Fruit fly (Drosophila melanogaster) whole organism, embryonic: ENCODE results near the gene dsx.

Experiments
- C15 ChIP-seq: fragments of 200-800 bp; sonication (Bioruptor generic); IDR thresholded peaks from 3 replicates; pipeline ENCODE4 v1.3.6; 2022; ENCODE audit warnings: missing biosample characterization, missing genetic modification characterization
- CG10321 ChIP-seq: fragments of 200-800 bp; sonication (Bioruptor generic); IDR thresholded peaks from 2 replicates; pipeline ENCODE4 v1.3.6; 2022; ENCODE audit warnings: missing biosample characterization, missing genetic modification characterization
- CG13624 ChIP-seq: fragments of 200-800 bp; sonication (Bioruptor generic); optimal IDR thresholded peaks from 2 replicates; lab custom pipeline; 2016; ENCODE audit warnings: missing biosample characterization, missing genetic modification characterization
- CG14014 ChIP-seq: fragments of 200-800 bp; sonication (Bioruptor generic); IDR thresholded peaks from 2 replicates; pipeline ENCODE4 v1.3.6; 2022; ENCODE audit warnings: missing biosample characterization, missing genetic modification characterization
- CG1603 ChIP-seq: fragments of 200-800 bp; sonication (Bioruptor generic); optimal IDR thresholded peaks from 2 replicates; lab custom pipeline; 2019; ENCODE audit warnings: missing biosample characterization, mild to moderate bottlenecking, missing genetic modification characterization, moderate library complexity
- CG16813 ChIP-seq: fragments of 200-800 bp; sonication (Bioruptor generic); IDR thresholded peaks from 3 replicates; pipeline ENCODE4 v1.3.6; 2022; ENCODE audit warnings: missing biosample characterization, missing genetic modification characterization; ENCODE audit not compliant: partially characterized antibody
- CG2199 ChIP-seq: fragments of 200-800 bp; sonication (Bioruptor generic); IDR thresholded peaks from 3 replicates; pipeline ENCODE4 v1.3.6; 2022; ENCODE audit warnings: missing biosample characterization, missing genetic modification characterization
- CG2712 ChIP-seq: fragments of 200-800 bp; optimal IDR thresholded peaks from 3 replicates; lab custom pipeline; 2019; ENCODE audit warnings: missing biosample characterization, mild to moderate bottlenecking, missing genetic modification characterization, moderate library complexity
- CG31365 ChIP-seq: fragments of 200-800 bp; sonication (Bioruptor generic); optimal IDR thresholded peaks from 2 replicates; lab custom pipeline; 2018; ENCODE audit warnings: missing biosample characterization, mild to moderate bottlenecking, missing genetic modification characterization
- CG32532 ChIP-seq: fragments of 200-800 bp; sonication (Bioruptor generic); IDR thresholded peaks from 2 replicates; pipeline ENCODE4 v1.3.6; 2022; ENCODE audit warnings: missing biosample characterization, missing genetic modification characterization
- CG32767 ChIP-seq: fragments of 200-800 bp; sonication (Bioruptor generic); IDR thresholded peaks from 2 replicates; pipeline ENCODE4 v1.3.6; 2022; ENCODE audit warnings: missing biosample characterization, missing genetic modification characterization
- CG33557 ChIP-seq: fragments of 200-800 bp; sonication (Bioruptor generic); optimal IDR thresholded peaks from 2 replicates; lab custom pipeline; 2019; ENCODE audit warnings: missing biosample characterization, mild to moderate bottlenecking, missing genetic modification characterization, moderate library complexity
- CG3995 ChIP-seq: fragments of 200-800 bp; sonication (Bioruptor generic); optimal IDR thresholded peaks from 3 replicates; lab custom pipeline; 2016; ENCODE audit warnings: missing biosample characterization, missing genetic modification characterization
- CG4360 ChIP-seq: fragments of 200-800 bp; sonication (Bioruptor generic); IDR thresholded peaks from 2 replicates; pipeline ENCODE4 v1.3.6; 2022; ENCODE audit warnings: missing biosample characterization, missing genetic modification characterization
- CG6765 ChIP-seq: fragments of 200-800 bp; sonication (Bioruptor generic); optimal IDR thresholded peaks from 3 replicates; lab custom pipeline; 2017; ENCODE audit warnings: missing biosample characterization, mild to moderate bottlenecking, missing genetic modification characterization
- CG6791 ChIP-seq: fragments of 200-800 bp; sonication (Bioruptor generic); IDR thresholded peaks from 3 replicates; pipeline ENCODE4 v1.3.6; 2022; ENCODE audit warnings: missing biosample characterization, missing genetic modification characterization; ENCODE audit not compliant: partially characterized antibody
- CG8089 ChIP-seq: fragments of 200-800 bp; sonication (Bioruptor generic); optimal IDR thresholded peaks from 3 replicates; lab custom pipeline; 2016; ENCODE audit warnings: missing biosample characterization, missing genetic modification characterization
- CG8765 ChIP-seq: fragments of 200-800 bp; sonication (Bioruptor generic); IDR thresholded peaks from 2 replicates; pipeline ENCODE4 v1.3.6; 2022; ENCODE audit warnings: missing biosample characterization, missing genetic modification characterization
- CG8924 ChIP-seq: fragments of 200-800 bp; optimal IDR thresholded peaks from 3 replicates; lab custom pipeline; 2019; ENCODE audit warnings: missing biosample characterization, mild to moderate bottlenecking, missing genetic modification characterization, moderate library complexity
- CG8944 ChIP-seq: fragments of 200-800 bp; sonication (Bioruptor generic); optimal IDR thresholded peaks from 3 replicates; lab custom pipeline; 2016; ENCODE audit warnings: missing biosample characterization, missing genetic modification characterization
- CG9609 ChIP-seq: fragments of 200-800 bp; sonication (Bioruptor generic); optimal IDR thresholded peaks from 3 replicates; lab custom pipeline; 2016; ENCODE audit warnings: missing biosample characterization, missing genetic modification characterization
- CG9817 ChIP-seq: fragments of 200-800 bp; sonication (Bioruptor generic); optimal IDR thresholded peaks from 2 replicates; lab custom pipeline; 2018; ENCODE audit warnings: missing biosample characterization, mild to moderate bottlenecking, missing genetic modification characterization, moderate library complexity
- Camta ChIP-seq: fragments of 200-800 bp; sonication (Bioruptor generic); optimal IDR thresholded peaks from 2 replicates; lab custom pipeline; 2016; ENCODE audit warnings: missing biosample characterization, missing genetic modification characterization
- Chrac-16 ChIP-seq: fragments of 200-800 bp; sonication (Bioruptor generic); optimal IDR thresholded peaks from 3 replicates; lab custom pipeline; 2016; ENCODE audit warnings: missing biosample characterization, missing genetic modification characterization
- Dad ChIP-seq: fragments of 200-800 bp; sonication (Bioruptor generic); optimal IDR thresholded peaks from 3 replicates; lab custom pipeline; 2016; ENCODE audit warnings: missing biosample characterization, missing genetic modification characterization
- Dfd ChIP-seq, 2 experiments: fragments of >200 bp; optimal IDR thresholded peaks; 2 replicates each; lab custom pipeline; 2017; ENCODE audit warnings: missing biosample characterization in 2 of 2, missing genetic modification characterization in 2 of 2
- Drgx ChIP-seq: fragments of 200-800 bp; sonication (Bioruptor generic); IDR thresholded peaks from 2 replicates; pipeline ENCODE4 v1.3.6; 2022; ENCODE audit warnings: missing biosample characterization, missing genetic modification characterization
- H15 ChIP-seq: fragments of 200-800 bp; sonication (Bioruptor generic); IDR thresholded peaks from 3 replicates; pipeline ENCODE4 v1.3.6; 2022; ENCODE audit warnings: missing biosample characterization, missing genetic modification characterization
- Hand ChIP-seq: fragments of 200-800 bp; sonication (Bioruptor generic); optimal IDR thresholded peaks from 2 replicates; lab custom pipeline; 2017; ENCODE audit warnings: mild to moderate bottlenecking, missing biosample characterization, missing genetic modification reagents, missing genetic modification characterization
- Hr39 ChIP-seq: fragments of >200 bp; optimal IDR thresholded peaks from 2 replicates; lab custom pipeline; 2017
- Mrtf ChIP-seq: fragments of 200-800 bp; sonication (Bioruptor generic); IDR thresholded peaks from 3 replicates; pipeline ENCODE4 v1.3.6; 2022; ENCODE audit warnings: missing biosample characterization, missing genetic modification characterization
- Neu2 ChIP-seq: fragments of 200-800 bp; sonication (Bioruptor generic); optimal IDR thresholded peaks from 3 replicates; lab custom pipeline; 2016; ENCODE audit warnings: missing biosample characterization, missing genetic modification characterization, borderline replicate concordance
- Oli ChIP-seq: fragments of 200-800 bp; sonication (Bioruptor generic); optimal IDR thresholded peaks from 2 replicates; lab custom pipeline; 2018; ENCODE audit warnings: missing biosample characterization, mild to moderate bottlenecking, missing genetic modification characterization, moderate library complexity
- Trl ChIP-seq, 3 experiments: fragments of >200 bp in 2 of 3; fragments of 200-800 bp in 1 of 3; sonication (Bioruptor generic) in 1 of 3; optimal IDR thresholded peaks; 2 replicates in 1 of 3; 3 replicates in 2 of 3; lab custom pipeline; 2016 to 2017; ENCODE audit warnings: missing biosample characterization in 1 of 3, missing genetic modification characterization in 1 of 3
- YL-1 ChIP-seq: fragments of 200-800 bp; sonication (Bioruptor generic); optimal IDR thresholded peaks from 3 replicates; lab custom pipeline; 2017; ENCODE audit warnings: missing biosample characterization, mild to moderate bottlenecking, missing genetic modification characterization
- az2 ChIP-seq: fragments of 200-800 bp; sonication (Bioruptor generic); optimal IDR thresholded peaks from 3 replicates; lab custom pipeline; 2016; ENCODE audit warnings: missing biosample characterization, missing genetic modification characterization
- cg ChIP-seq: fragments of 200-800 bp; sonication (Bioruptor generic); optimal IDR thresholded peaks from 3 replicates; lab custom pipeline; 2019; ENCODE audit warnings: missing biosample characterization, mild to moderate bottlenecking, missing genetic modification characterization, moderate library complexity
- danr ChIP-seq: fragments of 200-800 bp; sonication (Bioruptor generic); IDR thresholded peaks from 2 replicates; pipeline ENCODE4 v1.3.6; 2022; ENCODE audit warnings: missing biosample characterization, missing genetic modification characterization
- fu2 ChIP-seq: fragments of 200-800 bp; sonication (Bioruptor generic); optimal IDR thresholded peaks from 2 replicates; lab custom pipeline; 2016; ENCODE audit warnings: missing biosample characterization, missing genetic modification characterization
- lola ChIP-seq, 3 experiments: fragments of >200 bp in 2 of 3; fragments of 200-800 bp in 1 of 3; sonication (Bioruptor generic) in 1 of 3; optimal IDR thresholded peaks; 2 replicates each; lab custom pipeline; 2017 to 2019; ENCODE audit warnings: missing biosample characterization in 3 of 3, missing genetic modification characterization in 3 of 3, mild to moderate bottlenecking in 1 of 3, moderate library complexity in 1 of 3
- maf-S ChIP-seq: fragments of 200-800 bp; sonication (Bioruptor generic); optimal IDR thresholded peaks from 2 replicates; lab custom pipeline; 2016; ENCODE audit warnings: missing biosample characterization, missing genetic modification characterization
- nerfin-1 ChIP-seq: fragments of 200-800 bp; sonication (Bioruptor generic); optimal IDR thresholded peaks from 3 replicates; lab custom pipeline; 2019; ENCODE audit warnings: missing biosample characterization, mild to moderate bottlenecking, missing genetic modification characterization, moderate library complexity
- rib ChIP-seq: fragments of 200-800 bp; sonication (Bioruptor generic); IDR thresholded peaks from 2 replicates; pipeline ENCODE4 v1.3.6; 2022; ENCODE audit warnings: missing biosample characterization, missing genetic modification characterization
- sd ChIP-seq: fragments of 200-800 bp; sonication (Bioruptor generic); optimal IDR thresholded peaks from 3 replicates; lab custom pipeline; 2018; ENCODE audit warnings: missing biosample characterization, mild to moderate bottlenecking, missing genetic modification characterization, moderate library complexity
- sens ChIP-seq: fragments of 200-800 bp; sonication (Bioruptor generic); peaks from one replicate; lab custom pipeline; 2016; ENCODE audit warnings: missing biosample characterization, missing genetic modification characterization
- slbo ChIP-seq: fragments of 200-800 bp; sonication (Bioruptor generic); IDR thresholded peaks from 2 replicates; pipeline ENCODE4 v1.3.6; 2022; ENCODE audit warnings: missing biosample characterization, missing genetic modification characterization
- slou ChIP-seq: fragments of 200-800 bp; sonication (Bioruptor generic); optimal IDR thresholded peaks from 3 replicates; lab custom pipeline; 2016; ENCODE audit warnings: missing biosample characterization, missing genetic modification characterization
- tio ChIP-seq: fragments of 200-800 bp; sonication (Bioruptor generic); optimal IDR thresholded peaks from 2 replicates; lab custom pipeline; 2017; ENCODE audit warnings: missing biosample characterization, missing genetic modification characterization, inconsistent platforms
- zfh2 ChIP-seq: fragments of 200-800 bp; sonication (Bioruptor generic); optimal IDR thresholded peaks from 2 replicates; lab custom pipeline; 2016; ENCODE audit warnings: missing biosample characterization, missing genetic modification characterization

dsx gene

DNA sequence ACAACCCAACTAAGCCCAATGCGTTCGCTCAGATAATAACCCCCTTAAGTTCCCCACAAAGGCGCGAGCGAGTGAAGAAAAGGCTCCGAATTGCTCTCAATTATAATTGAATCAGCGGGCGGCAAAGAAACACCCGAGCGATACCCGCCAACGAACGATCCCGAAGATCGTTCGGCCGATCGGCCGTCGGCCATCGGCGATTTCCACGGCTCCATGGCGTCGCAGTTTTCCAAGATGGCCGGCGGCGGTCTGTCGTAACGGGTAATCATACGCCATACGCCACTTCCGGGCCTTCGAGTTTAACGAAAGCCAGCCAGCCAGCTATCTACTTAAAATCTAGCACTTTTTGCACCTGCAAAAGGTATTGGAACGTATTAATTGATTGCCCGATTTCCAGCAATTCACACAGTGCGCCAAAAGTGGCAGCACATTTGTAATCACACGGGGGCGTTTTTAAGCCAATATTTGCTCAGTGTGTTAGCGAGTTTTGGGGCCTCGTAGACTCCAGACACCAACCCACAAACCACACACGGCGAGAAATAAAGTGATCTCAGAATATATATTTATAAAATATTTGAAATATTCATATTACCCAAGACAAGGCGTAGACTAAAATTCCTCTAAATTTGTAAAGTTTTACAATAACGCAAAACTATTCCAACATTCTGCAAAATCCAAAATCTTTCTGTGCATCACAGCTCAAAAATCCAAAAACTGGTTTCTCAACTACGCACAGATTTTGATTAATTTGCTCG lies 74.8 kb downstream of the dsx start (continued):
- TF ChIP-seq CG10321 (GFP tag; lab: Robert Waterston, UW) (no peak), Hr39 (lab: Kevin White, UChicago) (no peak), Hand (GFP tag; lab: Kevin White, UChicago) (no peak), maf-S (GFP tag; lab: Kevin White, UChicago) (no peak), Chrac-16 (GFP tag; lab: Kevin White, UChicago) (no peak), danr (GFP tag; lab: Robert Waterston, UW) (no peak), Trl (optimal IDR thresholded peaks at IDR 0.05; lab: Kevin White, UChicago) (no peak), Trl (GFP tag; optimal IDR thresholded peaks at IDR 0.05; lab: Kevin White, UChicago) (no peak), CG8924 (tag; lab: Kevin White, UChicago) (peak; percentile 28), CG32532 (GFP tag; lab: Robert Waterston, UW) (peak; percentile 78), CG8944 (GFP tag; lab: Kevin White, UChicago) (no peak), CG8765 (GFP tag; lab: Robert Waterston, UW) (no peak), CG9817 (peak; percentile 49), H15 (GFP tag; lab: Robert Waterston, UW) (peak; percentile 59; the same call in 2 of the 3 replicates), Dfd (GFP tag; optimal IDR thresholded peaks at IDR 0.05; lab: Kevin White, UChicago) (no peak), CG31365 (no peak), CG8089 (GFP tag; lab: Kevin White, UChicago) (no peak), CG14014 (peak; percentile 42; the same call in 1 of the 2 replicates), YL-1 (no peak), Dad (GFP tag; lab: Kevin White, UChicago) (no peak)

DNA sequence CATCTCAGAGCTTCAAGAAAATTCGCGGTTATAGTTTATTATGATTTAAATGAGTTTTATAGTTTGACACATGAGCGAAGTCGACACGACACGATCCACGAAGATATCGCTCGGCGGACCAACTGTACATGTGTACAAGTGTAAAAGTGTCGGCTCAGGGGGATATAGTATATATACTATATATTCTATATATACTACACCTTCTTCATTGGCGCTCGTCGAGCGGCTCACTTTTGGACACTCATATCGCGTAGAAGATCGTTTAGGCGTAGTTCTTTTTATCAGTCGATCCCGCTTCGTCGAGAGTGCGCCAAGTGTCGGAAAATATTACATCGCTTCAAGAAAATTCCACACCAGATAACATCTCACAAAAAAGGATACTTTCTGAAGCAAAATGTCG lies 76.2 kb downstream of the dsx start, which contains the start of gene wtrw:
Gene wtrw, plus strand, starts transcription at position 301 of the 400 bp plus-strand sequence.
- TF ChIP-seq slbo (GFP tag; lab: Robert Waterston, UW) = no peak
- no peak for TF ChIP-seq CG2712 (tag; lab: Kevin White, UChicago)
- TF ChIP-seq Drgx (GFP tag; lab: Robert Waterston, UW) = no peak
- no peak for TF ChIP-seq Oli

dm6 chr3R:7886859-7887190 lies 80.4 kb downstream of the dsx start, which contains the start of gene ArgRS-m:
TSS of gene ArgRS-m (plus strand) at chr3R:7887045.
- no peak for TF ChIP-seq CG33557 (GFP tag; lab: Kevin White, UChicago)
- no peak for TF ChIP-seq cg (GFP tag; lab: Kevin White, UChicago)
- no peak for TF ChIP-seq slou
- no peak for TF ChIP-seq az2
- TF ChIP-seq C15 (GFP tag; lab: Robert Waterston, UW) = no peak
- TF ChIP-seq Neu2 (GFP tag; lab: Kevin White, UChicago) = no peak
- peak; percentile 72 for TF ChIP-seq CG1603
- TF ChIP-seq CG13624 (GFP tag; lab: Kevin White, UChicago) = peak; percentile 67
- peak; percentile 81 for TF ChIP-seq sens
- TF ChIP-seq nerfin-1 (tag; lab: Kevin White, UChicago) = no peak
- TF ChIP-seq fu2 (GFP tag; lab: Kevin White, UChicago) = peak; percentile 74
- no peak for TF ChIP-seq lola (GFP tag; optimal IDR thresholded peaks at IDR 0.05; lab: Kevin White, UChicago)
- no peak for TF ChIP-seq rib
- no peak for TF ChIP-seq CG6765 (GFP tag; lab: Kevin White, UChicago)
- no peak for TF ChIP-seq Mrtf (GFP tag; lab: Robert Waterston, UW)
- TF ChIP-seq CG6791 (GFP tag; lab: Robert Waterston, UW) = no peak
- peak; percentile 12 for TF ChIP-seq CG3995
- TF ChIP-seq Camta (GFP tag; lab: Kevin White, UChicago) = peak; percentile 20
- TF ChIP-seq CG2199 (GFP tag; lab: Robert Waterston, UW) = no peak
- TF ChIP-seq CG4360 (GFP tag; lab: Robert Waterston, UW) = no peak
- TF ChIP-seq tio (GFP tag; lab: Kevin White, UChicago) = no peak
- TF ChIP-seq CG9609 = peak; percentile 66
- TF ChIP-seq sd (tag; lab: Kevin White, UChicago) = peak; percentile 33
- 0 out of 2 replicates have a peak, but pooled peaks have one; percentile 47 for TF ChIP-seq CG32767 (GFP tag; lab: Robert Waterston, UW)
- TF ChIP-seq CG16813 (GFP tag; lab: Robert Waterston, UW) = no peak; the same call in 2 of the 3 replicates
- TF ChIP-seq zfh2 = peak; percentile 73
